Fruit fly (Drosophila melanogaster) S2 (cell line): ENCODE data around the gene CG33263.

ENCODE experiments used
- CG8478 ChIP-seq: fragments of >200 bp; optimal IDR thresholded peaks from 2 replicates; lab custom pipeline; 2018
- CTCF ChIP-seq, 2 experiments: fragments of >200 bp; optimal IDR thresholded peaks; 2 replicates each; lab custom pipeline; 2018

DNA sequence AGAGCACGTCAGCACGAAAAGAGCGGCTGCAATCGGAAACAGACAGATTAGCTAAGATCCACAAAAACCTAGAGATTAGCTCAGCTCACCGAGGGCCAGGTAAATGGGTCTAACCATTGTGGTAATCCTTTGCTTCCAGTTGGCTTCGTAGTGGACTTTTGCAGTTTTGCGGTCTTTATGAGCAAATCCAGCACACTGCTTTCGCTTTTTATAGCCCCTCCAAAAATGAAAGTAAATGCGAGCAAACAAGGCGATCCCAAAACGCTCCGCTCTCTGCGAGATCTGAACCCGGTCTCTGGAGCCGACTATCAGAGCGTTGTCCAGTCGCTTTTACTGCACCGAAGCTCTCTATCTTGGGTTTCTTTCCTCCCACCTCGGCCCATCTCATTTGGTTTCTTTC lies 42.8 kb downstream of the CG33263 start, which contains the start of gene CG14107:
- TF ChIP-seq CG8478 (lab: Kevin White, UChicago) (no peak), CTCF (optimal IDR thresholded peaks at IDR 0.05; lab: Kevin White, UChicago) (no peak)
